Fruit fly (Drosophila melanogaster) whole organism, embryonic: ENCODE results near the gene ash1.

ENCODE experiments used
- Bdp1 ChIP-seq: fragments of 200-800 bp; sonication (Bioruptor generic); optimal IDR thresholded peaks from 3 replicates; lab custom pipeline; 2016; ENCODE audit warnings: missing biosample characterization, missing genetic modification characterization
- CG10267 ChIP-seq: fragments of 200-800 bp; sonication (Bioruptor generic); optimal IDR thresholded peaks from 2 replicates; lab custom pipeline; 2018; ENCODE audit warnings: missing biosample characterization, mild to moderate bottlenecking, missing genetic modification characterization, moderate library complexity
- CG11504 ChIP-seq: fragments of 200-800 bp; sonication (Bioruptor generic); optimal IDR thresholded peaks from 3 replicates; lab custom pipeline; 2019; ENCODE audit warnings: missing biosample characterization, mild to moderate bottlenecking, missing genetic modification characterization, moderate library complexity
- CG11723 ChIP-seq: fragments of 200-800 bp; sonication (Bioruptor generic); optimal IDR thresholded peaks from 2 replicates; lab custom pipeline; 2017; ENCODE audit warnings: missing biosample characterization, mild to moderate bottlenecking, missing genetic modification characterization
- CG15601 ChIP-seq: fragments of 200-800 bp; sonication (Bioruptor generic); optimal IDR thresholded peaks from 3 replicates; lab custom pipeline; 2019; ENCODE audit warnings: missing biosample characterization, mild to moderate bottlenecking, missing genetic modification characterization, moderate library complexity
- CG31388 ChIP-seq: fragments of 200-800 bp; sonication (Bioruptor generic); optimal IDR thresholded peaks from 2 replicates; lab custom pipeline; 2016; ENCODE audit warnings: missing biosample characterization, missing genetic modification characterization
- CG32772 ChIP-seq: fragments of 200-800 bp; sonication (Bioruptor generic); IDR thresholded peaks from 2 replicates; pipeline ENCODE4 v1.3.6; 2022; ENCODE audit warnings: missing biosample characterization, missing genetic modification characterization
- CG3726 ChIP-seq: fragments of 200-800 bp; sonication (Bioruptor generic); IDR thresholded peaks from 3 replicates; pipeline ENCODE4, ENCODE4 v1.3.6; 2022; ENCODE audit warnings: missing biosample characterization, missing genetic modification characterization
- CG7271 ChIP-seq: fragments of 200-800 bp; sonication (Bioruptor generic); optimal IDR thresholded peaks from 2 replicates; lab custom pipeline; 2018; ENCODE audit warnings: missing biosample characterization, mild to moderate bottlenecking, missing genetic modification characterization, moderate library complexity
- CG7372 ChIP-seq: fragments of 200-800 bp; sonication (Bioruptor generic); IDR thresholded peaks from 2 replicates; pipeline ENCODE4 v1.3.6; 2022; ENCODE audit warnings: missing biosample characterization, missing genetic modification characterization
- CG7963 ChIP-seq: fragments of 200-800 bp; sonication (Bioruptor generic); IDR thresholded peaks from 3 replicates; pipeline ENCODE4 v1.3.6; 2022; ENCODE audit warnings: missing biosample characterization, missing genetic modification characterization; ENCODE audit not compliant: partially characterized antibody
- CG7987 ChIP-seq: fragments of 200-800 bp; sonication (Bioruptor generic); optimal IDR thresholded peaks from 2 replicates; lab custom pipeline; 2018; ENCODE audit warnings: missing biosample characterization, mild to moderate bottlenecking, missing genetic modification characterization, moderate library complexity
- CG8281 ChIP-seq: fragments of 200-800 bp; sonication (Bioruptor generic); optimal IDR thresholded peaks from 2 replicates; lab custom pipeline; 2018; ENCODE audit warnings: missing biosample characterization, mild to moderate bottlenecking, missing genetic modification characterization, moderate library complexity
- CG8478 ChIP-seq: fragments of >200 bp; optimal IDR thresholded peaks from 2 replicates; lab custom pipeline; 2018
- CrebB ChIP-seq: fragments of 200-800 bp; sonication (Bioruptor generic); optimal IDR thresholded peaks from 3 replicates; lab custom pipeline; 2018; ENCODE audit warnings: missing biosample characterization, mild to moderate bottlenecking, missing genetic modification characterization
- HLH54F ChIP-seq: fragments of 200-800 bp; sonication (Bioruptor generic); optimal IDR thresholded peaks from 3 replicates; lab custom pipeline; 2016; ENCODE audit warnings: missing biosample characterization, missing genetic modification characterization
- Hr51 ChIP-seq, 2 experiments: fragments of 200-800 bp; sonication (Bioruptor generic); optimal IDR thresholded peaks; 2 replicates in 1 of 2; 3 replicates in 1 of 2; lab custom pipeline; 2016 to 2018; ENCODE audit warnings: missing biosample characterization in 2 of 2, missing genetic modification characterization in 2 of 2, mild to moderate bottlenecking in 1 of 2, moderate library complexity in 1 of 2
- Hsf ChIP-seq: fragments of 200-800 bp; sonication (Bioruptor generic); optimal IDR thresholded peaks from 3 replicates; lab custom pipeline; 2016; ENCODE audit warnings: missing biosample characterization, missing genetic modification characterization
- Jarid2 ChIP-seq: fragments of 200-800 bp; sonication (Bioruptor generic); optimal IDR thresholded peaks from 3 replicates; lab custom pipeline; 2017; ENCODE audit warnings: mild to moderate bottlenecking, missing biosample characterization, missing genetic modification reagents, missing genetic modification characterization
- Kr ChIP-seq: fragments of 200-800 bp; sonication (Bioruptor generic); optimal IDR thresholded peaks from 2 replicates; lab custom pipeline; 2017; ENCODE audit warnings: missing biosample characterization, mild to moderate bottlenecking, missing genetic modification characterization
- Lpt ChIP-seq: fragments of >200 bp; optimal IDR thresholded peaks from 2 replicates; lab custom pipeline; 2018; ENCODE audit warnings: missing biosample characterization, missing genetic modification characterization
- Mad ChIP-seq: fragments of 200-800 bp; sonication (Bioruptor generic); optimal IDR thresholded peaks from 2 replicates; lab custom pipeline; 2016; ENCODE audit warnings: missing biosample characterization, missing genetic modification characterization
- Mrtf ChIP-seq: fragments of 200-800 bp; sonication (Bioruptor generic); IDR thresholded peaks from 3 replicates; pipeline ENCODE4 v1.3.6; 2022; ENCODE audit warnings: missing biosample characterization, missing genetic modification characterization
- NC2β ChIP-seq: fragments of 200-800 bp; sonication (Bioruptor generic); optimal IDR thresholded peaks from 2 replicates; lab custom pipeline; 2016; ENCODE audit warnings: missing biosample characterization, missing genetic modification characterization
- NK7.1 ChIP-seq: fragments of 200-800 bp; sonication (Bioruptor generic); optimal IDR thresholded peaks from 3 replicates; lab custom pipeline; 2016; ENCODE audit warnings: missing biosample characterization, missing genetic modification characterization
- Ptx1 ChIP-seq: fragments of 200-800 bp; sonication (Bioruptor generic); IDR thresholded peaks from 2 replicates; pipeline ENCODE4 v1.3.6; 2022; ENCODE audit warnings: missing biosample characterization, missing genetic modification characterization
- Scr ChIP-seq: fragments of 200-800 bp; sonication (Bioruptor generic); IDR thresholded peaks from 2 replicates; pipeline ENCODE4 v1.3.6; 2022; ENCODE audit warnings: missing biosample characterization, missing genetic modification characterization; ENCODE audit not compliant: partially characterized antibody
- Sox100B ChIP-seq: fragments of 200-800 bp; sonication (Bioruptor generic); optimal IDR thresholded peaks from 3 replicates; lab custom pipeline; 2018; ENCODE audit warnings: missing biosample characterization, mild to moderate bottlenecking, missing genetic modification characterization
- Spps ChIP-seq: fragments of 200-800 bp; sonication (Bioruptor generic); optimal IDR thresholded peaks from 2 replicates; lab custom pipeline; 2018; ENCODE audit warnings: missing biosample characterization, mild to moderate bottlenecking, missing genetic modification characterization
- Xbp1 ChIP-seq: fragments of 200-800 bp; sonication (Bioruptor generic); optimal IDR thresholded peaks from 3 replicates; lab custom pipeline; 2016; ENCODE audit warnings: missing biosample characterization, mild to moderate bottlenecking, missing genetic modification characterization
- abd-A ChIP-seq: fragments of 200-800 bp; sonication (Bioruptor generic); optimal IDR thresholded peaks from 3 replicates; lab custom pipeline; 2019; ENCODE audit warnings: missing biosample characterization, mild to moderate bottlenecking, missing genetic modification characterization, moderate library complexity
- bbx ChIP-seq: fragments of 200-800 bp; sonication (Bioruptor generic); IDR thresholded peaks from 2 replicates; pipeline ENCODE4 v1.3.6; 2022; ENCODE audit warnings: missing biosample characterization, missing genetic modification characterization; ENCODE audit not compliant: partially characterized antibody
- bcd ChIP-seq: fragments of 200-800 bp; sonication (Bioruptor generic); optimal IDR thresholded peaks from 2 replicates; lab custom pipeline; 2017; ENCODE audit warnings: missing biosample characterization, mild to moderate bottlenecking, missing genetic modification characterization
- br ChIP-seq: fragments of >200 bp; optimal IDR thresholded peaks from 2 replicates; lab custom pipeline; 2017
- cg ChIP-seq: fragments of 200-800 bp; sonication (Bioruptor generic); optimal IDR thresholded peaks from 3 replicates; lab custom pipeline; 2019; ENCODE audit warnings: missing biosample characterization, mild to moderate bottlenecking, missing genetic modification characterization, moderate library complexity
- chn ChIP-seq: fragments of 200-800 bp; sonication (Bioruptor generic); optimal IDR thresholded peaks from 2 replicates; lab custom pipeline; 2016; ENCODE audit warnings: missing biosample characterization, missing genetic modification characterization
- crp ChIP-seq, 2 experiments: fragments of 200-800 bp; sonication (Bioruptor generic); optimal IDR thresholded peaks; 2 replicates in 1 of 2; 3 replicates in 1 of 2; lab custom pipeline; 2017; ENCODE audit warnings: missing biosample characterization in 2 of 2, missing genetic modification characterization in 2 of 2, mild to moderate bottlenecking in 1 of 2, moderate library complexity in 1 of 2
- ewg ChIP-seq: fragments of 200-800 bp; sonication (Bioruptor generic); optimal IDR thresholded peaks from 3 replicates; lab custom pipeline; 2017; ENCODE audit warnings: mild to moderate bottlenecking, missing biosample characterization, missing genetic modification reagents, missing genetic modification characterization
- grn ChIP-seq: fragments of 200-800 bp; sonication (Bioruptor generic); optimal IDR thresholded peaks from 3 replicates; lab custom pipeline; 2017; ENCODE audit warnings: missing biosample characterization, missing genetic modification characterization
- gsb-n ChIP-seq: fragments of 200-800 bp; sonication (Bioruptor generic); optimal IDR thresholded peaks from 3 replicates; lab custom pipeline; 2018; ENCODE audit warnings: missing biosample characterization, mild to moderate bottlenecking, missing genetic modification characterization
- lbe ChIP-seq: fragments of 200-800 bp; sonication (Bioruptor generic); optimal IDR thresholded peaks from 2 replicates; lab custom pipeline; 2016; ENCODE audit warnings: missing biosample characterization, mild to moderate bottlenecking, missing genetic modification characterization
- otp ChIP-seq: fragments of 200-800 bp; sonication (Bioruptor generic); IDR thresholded peaks from 3 replicates; pipeline ENCODE4, ENCODE4 v1.3.6; 2022; ENCODE audit warnings: missing biosample characterization, missing genetic modification characterization
- peb ChIP-seq: fragments of 200-800 bp; sonication (Bioruptor generic); IDR thresholded peaks from 2 replicates; pipeline ENCODE4 v1.3.6; 2022; ENCODE audit warnings: missing biosample characterization, missing genetic modification characterization
- pnt ChIP-seq: fragments of 200-800 bp; sonication (Bioruptor generic); optimal IDR thresholded peaks from 3 replicates; lab custom pipeline; 2016; ENCODE audit warnings: missing biosample characterization, missing genetic modification characterization
- pros ChIP-seq: fragments of 200-800 bp; sonication (Bioruptor generic); optimal IDR thresholded peaks from 3 replicates; lab custom pipeline; 2019; ENCODE audit warnings: missing biosample characterization, mild to moderate bottlenecking, missing genetic modification characterization, moderate library complexity
- shn ChIP-seq: fragments of 200-800 bp; sonication (Bioruptor generic); optimal IDR thresholded peaks from 3 replicates; lab custom pipeline; 2016; ENCODE audit warnings: missing biosample characterization, missing genetic modification characterization
- sisA ChIP-seq: fragments of 200-800 bp; sonication (Bioruptor generic); IDR thresholded peaks from 2 replicates; pipeline ENCODE4 v1.3.6; 2022; ENCODE audit warnings: missing biosample characterization, missing genetic modification characterization
- stwl ChIP-seq: fragments of 200-800 bp; sonication (Bioruptor generic); optimal IDR thresholded peaks from 3 replicates; lab custom pipeline; 2018; ENCODE audit warnings: missing biosample characterization, mild to moderate bottlenecking, missing genetic modification characterization, moderate library complexity
- toy ChIP-seq: fragments of 200-800 bp; sonication (Bioruptor generic); IDR thresholded peaks from 2 replicates; pipeline ENCODE4 v1.3.6; 2022; ENCODE audit warnings: missing biosample characterization, missing genetic modification characterization
- wek ChIP-seq: fragments of 200-800 bp; sonication (Bioruptor generic); optimal IDR thresholded peaks from 3 replicates; lab custom pipeline; 2018; ENCODE audit warnings: missing biosample characterization, mild to moderate bottlenecking, missing genetic modification characterization, moderate library complexity
- zfh1 ChIP-seq: fragments of 200-800 bp; sonication (Bioruptor generic); IDR thresholded peaks from 3 replicates; pipeline ENCODE4 v1.3.6; 2022; ENCODE audit warnings: missing biosample characterization, missing genetic modification characterization

The ash1 gene

dm6 chr3L:19552136-19552773 is 46.3 kb downstream of the ash1 start, which contains the start of the genes Ltn1 and CG9300 (continued):
- TF ChIP-seq Kr (GFP tag; lab: Kevin White, UChicago) (no peak), CG7987 (GFP tag; lab: Kevin White, UChicago) (peak; percentile 55), otp (GFP tag; lab: Robert Waterston, UW) (0 out of 3 replicates have a peak, but pooled peaks have one; percentile 21), Scr (GFP tag; lab: Robert Waterston, UW) (peak; percentile 56), grn (GFP tag; lab: Kevin White, UChicago) (no peak), Bdp1 (GFP tag; lab: Kevin White, UChicago) (peak; percentile 24), CG7963 (GFP tag; lab: Robert Waterston, UW) (no peak), CG31388 (no peak), bbx (GFP tag; lab: Robert Waterston, UW) (no peak), br (lab: Kevin White, UChicago) (no peak), CG7372 (no peak), CG7271 (tag; lab: Kevin White, UChicago) (no peak), ewg (GFP tag; lab: Kevin White, UChicago) (peak; percentile 61), pnt (no peak), CG10267 (tag; lab: Kevin White, UChicago) (no peak), CrebB (tag; lab: Kevin White, UChicago) (peak; percentile 41), gsb-n (tag; lab: Kevin White, UChicago) (no peak), abd-A (tag; lab: Kevin White, UChicago) (no peak), Hr51 (GFP tag; optimal IDR thresholded peaks at IDR 0.05; lab: Kevin White, UChicago) (peak in 1 of 2 experiments; percentile 3), NK7.1 (GFP tag; lab: Kevin White, UChicago) (no peak), CG8281 (tag; lab: Kevin White, UChicago) (no peak), stwl (tag; lab: Kevin White, UChicago) (peak; percentile 81), bcd (no peak), sisA (GFP tag; lab: Robert Waterston, UW) (no peak), CG32772 (no peak), shn (peak; percentile 30), Mad (GFP tag; lab: Kevin White, UChicago) (no peak), CG8478 (lab: Kevin White, UChicago) (no peak), Lpt (GFP tag; lab: Kevin White, UChicago) (no peak), HLH54F (GFP tag; lab: Kevin White, UChicago) (peak; percentile 26), toy (GFP tag; lab: Robert Waterston, UW) (no peak), pros (GFP tag; lab: Kevin White, UChicago) (no peak), Sox100B (GFP tag; lab: Kevin White, UChicago) (no peak), cg (GFP tag; lab: Kevin White, UChicago) (no peak), Ptx1 (GFP tag; lab: Robert Waterston, UW) (no peak), CG3726 (GFP tag; lab: Robert Waterston, UW) (no peak), wek (GFP tag; lab: Kevin White, UChicago) (peak; percentile 40), crp (GFP tag; optimal IDR thresholded peaks at IDR 0.05; lab: Kevin White, UChicago) (peak in 1 of 2 experiments; percentile 17), Hsf (GFP tag; lab: Kevin White, UChicago) (peak; percentile 17), NC2β (peak; percentile 54), CG11504 (tag; lab: Kevin White, UChicago) (no peak), CG15601 (tag; lab: Kevin White, UChicago) (no peak), Xbp1 (peak; percentile 33), Spps (no peak), CG11723 (GFP tag; lab: Kevin White, UChicago) (no peak), zfh1 (GFP tag; lab: Robert Waterston, UW) (no peak), Mrtf (GFP tag; lab: Robert Waterston, UW) (no peak), lbe (no peak), peb (no peak), Jarid2 (peak; percentile 49), chn (GFP tag; lab: Kevin White, UChicago) (no peak)
